Fruit fly (Drosophila melanogaster) whole organism, wandering third instar larva: Measurements from ENCODE around the gene CG13032.

Experiments
- CrebA ChIP-seq: fragments of 200-800 bp; sonication (Bioruptor generic); optimal IDR thresholded peaks from 2 replicates; lab custom pipeline; 2016; ENCODE audit warnings: missing biosample characterization, mild to moderate bottlenecking, missing genetic modification characterization, borderline replicate concordance
- Dfd ChIP-seq: fragments of >200 bp; optimal IDR thresholded peaks from 2 replicates; lab custom pipeline; 2017; ENCODE audit warnings: missing biosample characterization, missing genetic modification characterization
- Dif ChIP-seq: fragments of 200-275, 200-300 bp; sonication (Bioruptor generic); optimal IDR thresholded peaks from 2 replicates; lab custom pipeline; 2018; ENCODE audit warnings: missing biosample characterization, missing genetic modification characterization; ENCODE audit not compliant: partially characterized antibody
- HLH106 ChIP-seq: fragments of 200-800 bp; optimal IDR thresholded peaks from 3 replicates; lab custom pipeline; 2019; ENCODE audit warnings: missing biosample characterization, mild to moderate bottlenecking, missing genetic modification characterization, moderate library complexity
- Hnf4 ChIP-seq: fragments of 200-800 bp; sonication (Bioruptor generic); optimal IDR thresholded peaks from 2 replicates; lab custom pipeline; 2016; ENCODE audit warnings: missing biosample characterization, mild to moderate bottlenecking, missing genetic modification characterization
- Jra ChIP-seq: sonication (Bioruptor generic); optimal IDR thresholded peaks from 2 replicates; lab custom pipeline; 2016; ENCODE audit warnings: missing biosample characterization, missing genetic modification characterization
- Mio ChIP-seq: sonication (Bioruptor generic); optimal IDR thresholded peaks from 2 replicates; lab custom pipeline; 2016; ENCODE audit warnings: missing biosample characterization, missing genetic modification characterization
- Myc ChIP-seq: fragments of >200 bp; optimal IDR thresholded peaks from 2 replicates; lab custom pipeline; 2017
- OdsH ChIP-seq: fragments of 200-800 bp; sonication (Bioruptor generic); optimal IDR thresholded peaks from 2 replicates; lab custom pipeline; 2016; ENCODE audit warnings: missing biosample characterization, mild to moderate bottlenecking, missing genetic modification characterization
- Rel ChIP-seq, 2 experiments: fragments of 200-800 bp; sonication (Bioruptor generic) in 1 of 2; optimal IDR thresholded peaks; 2 replicates in 1 of 2; 3 replicates in 1 of 2; lab custom pipeline; 2016 to 2019; ENCODE audit warnings: mild to moderate bottlenecking in 2 of 2, missing biosample characterization in 2 of 2, missing genetic modification characterization in 2 of 2, moderate library complexity in 1 of 2
- Sp1 ChIP-seq: fragments of 200-800 bp; sonication (Bioruptor generic); optimal IDR thresholded peaks from 3 replicates; lab custom pipeline; 2019; ENCODE audit warnings: missing biosample characterization, mild to moderate bottlenecking, missing genetic modification characterization, moderate library complexity
- Vsx2 ChIP-seq: fragments of 200-300, 225-300 bp; sonication (Bioruptor generic); optimal IDR thresholded peaks from 2 replicates; lab custom pipeline; 2018; ENCODE audit warnings: missing biosample characterization, missing genetic modification characterization; ENCODE audit not compliant: partially characterized antibody
- brk ChIP-seq: fragments of 200-800 bp; sonication (Bioruptor generic); optimal IDR thresholded peaks from 2 replicates; lab custom pipeline; 2016; ENCODE audit warnings: missing biosample characterization, mild to moderate bottlenecking, missing genetic modification characterization
- dl ChIP-seq, 2 experiments: fragments of 175-275, 200-275 bp in 1 of 2; fragments of 200-275 bp in 1 of 2; sonication (Bioruptor generic); optimal IDR thresholded peaks; lab custom pipeline; 2018; ENCODE audit warnings: mild to moderate bottlenecking in 2 of 2, missing biosample characterization in 2 of 2, missing genetic modification characterization in 2 of 2, moderate library complexity in 2 of 2; ENCODE audit not compliant: partially characterized antibody in 2 of 2, insufficient read depth in 1 of 2
- dmrt93B ChIP-seq: fragments of 200-800 bp; sonication (Bioruptor generic); optimal IDR thresholded peaks from 2 replicates; lab custom pipeline; 2018; ENCODE audit warnings: missing biosample characterization, mild to moderate bottlenecking, missing genetic modification characterization
- dsf ChIP-seq: sonication (Bioruptor generic); optimal IDR thresholded peaks from 2 replicates; lab custom pipeline; 2016; ENCODE audit warnings: missing biosample characterization, missing genetic modification characterization, borderline replicate concordance
- ey ChIP-seq: fragments of 200-800 bp; sonication (Bioruptor generic); optimal IDR thresholded peaks from 2 replicates; lab custom pipeline; 2016; ENCODE audit warnings: missing biosample characterization, missing genetic modification characterization
- foxo ChIP-seq, 2 experiments: fragments of 200-800 bp; sonication (Bioruptor generic); optimal IDR thresholded peaks; 2 replicates in 1 of 2; 3 replicates in 1 of 2; lab custom pipeline; 2016 to 2017; ENCODE audit warnings: missing biosample characterization in 2 of 2, missing genetic modification characterization in 2 of 2
- fru ChIP-seq: fragments of 200-800 bp; sonication (Bioruptor generic); optimal IDR thresholded peaks from 3 replicates; lab custom pipeline; 2016; ENCODE audit warnings: missing biosample characterization, mild to moderate bottlenecking, missing genetic modification characterization
- h ChIP-seq: fragments of 200-800 bp; sonication (Bioruptor generic); optimal IDR thresholded peaks from 3 replicates; lab custom pipeline; 2016; ENCODE audit warnings: missing biosample characterization, mild to moderate bottlenecking, missing genetic modification characterization
- lola ChIP-seq: fragments of >200 bp; optimal IDR thresholded peaks from 2 replicates; lab custom pipeline; 2017; ENCODE audit warnings: missing biosample characterization, missing genetic modification characterization
- pan ChIP-seq: fragments of >200 bp; optimal IDR thresholded peaks from 2 replicates; lab custom pipeline; 2017
- psq ChIP-seq: fragments of 200-800 bp; sonication (Bioruptor generic); optimal IDR thresholded peaks from 3 replicates; lab custom pipeline; 2017; ENCODE audit warnings: missing biosample characterization, mild to moderate bottlenecking, missing genetic modification characterization, moderate library complexity
- rgr ChIP-seq: fragments of 200-800 bp; sonication (Bioruptor generic); optimal IDR thresholded peaks from 3 replicates; lab custom pipeline; 2016; ENCODE audit warnings: missing biosample characterization, mild to moderate bottlenecking, missing genetic modification characterization
- sage ChIP-seq: fragments of 200-800 bp; sonication (Bioruptor generic); optimal IDR thresholded peaks from 2 replicates; lab custom pipeline; 2016; ENCODE audit warnings: missing biosample characterization, mild to moderate bottlenecking, missing genetic modification characterization
- sv ChIP-seq: fragments of 200-800 bp; sonication (Bioruptor generic); optimal IDR thresholded peaks from 3 replicates; lab custom pipeline; 2016; ENCODE audit warnings: missing biosample characterization, missing genetic modification characterization
- tai ChIP-seq: sonication (Bioruptor generic); optimal IDR thresholded peaks from 2 replicates; lab custom pipeline; 2016; ENCODE audit warnings: missing biosample characterization, missing genetic modification characterization
- usp ChIP-seq: fragments of >200 bp; optimal IDR thresholded peaks from 2 replicates; lab custom pipeline; 2017; ENCODE audit warnings: missing biosample characterization, missing genetic modification characterization

Gene CG13032

dm6 chr3L:16697069-16697468, 23.3 kb downstream of the CG13032 start:
- TF ChIP-seq CrebA (GFP tag; lab: Kevin White, UChicago) = no peak
- peak; percentile 27 for TF ChIP-seq OdsH (GFP tag; lab: Kevin White, UChicago)
- TF ChIP-seq rgr (GFP tag; lab: Kevin White, UChicago) = peak; percentile 28
- peak; percentile 33 for TF ChIP-seq h (GFP tag; lab: Kevin White, UChicago)
- peak; percentile 39 for TF ChIP-seq psq (GFP tag; lab: Kevin White, UChicago)
- TF ChIP-seq brk (GFP tag; lab: Kevin White, UChicago) = peak; percentile 10
- peak; percentile 56 for TF ChIP-seq HLH106 (tag; lab: Kevin White, UChicago)
- no peak for TF ChIP-seq fru (GFP tag; lab: Kevin White, UChicago)
- TF ChIP-seq Sp1 (GFP tag; lab: Kevin White, UChicago) = peak; percentile 37
- TF ChIP-seq lola (GFP tag; lab: Kevin White, UChicago) = no peak
- TF ChIP-seq foxo (GFP tag; optimal IDR thresholded peaks at IDR 0.05; lab: Kevin White, UChicago) = peak in 1 of 2 experiments; percentile 41

dm6 chr3L:16698089-16698488, 24.3 kb downstream of the CG13032 start:
- TF ChIP-seq sage (GFP tag; lab: Kevin White, UChicago) (no peak), dl (GFP tag; optimal IDR thresholded peaks at IDR 0.05; lab: Kevin White, UChicago; ENCODE audit: insufficient read depth in 1 of 2, partially characterized antibody in 2 of 2) (no peak), tai (GFP tag; lab: Kevin White, UChicago) (no peak), dmrt93B (no peak), Dfd (no peak), ey (GFP tag; lab: Kevin White, UChicago) (no peak), psq (GFP tag; lab: Kevin White, UChicago) (no peak), usp (GFP tag; lab: Kevin White, UChicago) (no peak), Hnf4 (no peak), sv (GFP tag; lab: Kevin White, UChicago) (no peak), Dif (no peak), Myc (lab: Kevin White, UChicago) (no peak), fru (GFP tag; lab: Kevin White, UChicago) (no peak), Vsx2 (GFP tag; lab: Kevin White, UChicago) (no peak), brk (GFP tag; lab: Kevin White, UChicago) (no peak), pan (lab: Kevin White, UChicago) (no peak), dsf (GFP tag; lab: Kevin White, UChicago) (no peak), Rel (GFP tag; optimal IDR thresholded peaks at IDR 0.05; lab: Kevin White, UChicago) (no peak), Rel (tag; optimal IDR thresholded peaks at IDR 0.05; lab: Kevin White, UChicago) (no peak)

dm6 chr3L:16699292-16700026, 25.7 kb downstream of the CG13032 start:
- no peak for TF ChIP-seq Jra (GFP tag; lab: Kevin White, UChicago)
- no peak for TF ChIP-seq Rel (GFP tag; optimal IDR thresholded peaks at IDR 0.05; lab: Kevin White, UChicago)
- peak; percentile 72 for TF ChIP-seq Rel (tag; optimal IDR thresholded peaks at IDR 0.05; lab: Kevin White, UChicago)

- TF ChIP-seq sage (GFP tag; lab: Kevin White, UChicago) = no peak
- no peak for TF ChIP-seq h (GFP tag; lab: Kevin White, UChicago)
- TF ChIP-seq HLH106 (tag; lab: Kevin White, UChicago) = no peak
- no peak for TF ChIP-seq dl (GFP tag; optimal IDR thresholded peaks at IDR 0.05; lab: Kevin White, UChicago; ENCODE audit: insufficient read depth in 1 of 2, partially characterized antibody in 2 of 2)
- no peak for TF ChIP-seq OdsH (GFP tag; lab: Kevin White, UChicago)
- no peak for TF ChIP-seq rgr (GFP tag; lab: Kevin White, UChicago)
Measured at dm6 chr3L:16702866-16703265, 29.1 kb downstream of the CG13032 start.

dm6 chr3L:16704251-16704650, 30.5 kb downstream of the CG13032 start:
- TF ChIP-seq Mio (GFP tag; lab: Kevin White, UChicago) (no peak), Hnf4 (no peak), dl (GFP tag; optimal IDR thresholded peaks at IDR 0.05; lab: Kevin White, UChicago; ENCODE audit: insufficient read depth in 1 of 2, partially characterized antibody in 2 of 2) (no peak)
